Worm (Caenorhabditis elegans) whole organism, L2 larva: ENCODE measurements around the gene Y6D1A.2.

Experiments used
- R02D3.7 ChIP-seq: fragments of 150-350 bp; optimal IDR thresholded peaks from 2 replicates; lab custom pipeline; 2014; ENCODE audit warnings: missing biosample characterization, missing genetic modification characterization
- Y55F3AM.14 ChIP-seq: fragments of 200-800 bp; sonication (Bioruptor generic); optimal IDR thresholded peaks from 2 replicates; lab custom pipeline; 2018; ENCODE audit warnings: mild to moderate bottlenecking, missing genetic modification characterization, missing compliant biosample characterization
- ZK546.5 ChIP-seq: sonication (generic microtip); optimal IDR thresholded peaks from 2 replicates; lab custom pipeline; 2017; ENCODE audit warnings: missing biosample characterization, missing genetic modification characterization
- alr-1 ChIP-seq: fragments of 150-350 bp; optimal IDR thresholded peaks from 2 replicates; lab custom pipeline; 2014; ENCODE audit warnings: missing biosample characterization, missing genetic modification characterization
- aly-2 ChIP-seq: fragments of 150-350 bp; optimal IDR thresholded peaks from 2 replicates; lab custom pipeline; 2014; ENCODE audit warnings: missing biosample characterization, missing genetic modification characterization
- ama-1 ChIP-seq: fragments of 150-350 bp; optimal IDR thresholded peaks from 2 replicates; lab custom pipeline; 2018; ENCODE audit warnings: inconsistent platforms
- blmp-1 ChIP-seq: sonication (generic microtip); optimal IDR thresholded peaks from 2 replicates; lab custom pipeline; 2017; ENCODE audit warnings: missing genetic modification characterization, mild to moderate bottlenecking, missing compliant biosample characterization, antibody characterized with exemption, moderate library complexity; ENCODE audit not compliant: insufficient read depth
- ceh-16 ChIP-seq: fragments of 150-350 bp; optimal IDR thresholded peaks from 2 replicates; lab custom pipeline; 2014; ENCODE audit warnings: missing biosample characterization, missing genetic modification characterization
- ceh-82 ChIP-seq: fragments of 150-350 bp; optimal IDR thresholded peaks from 2 replicates; lab custom pipeline; 2014; ENCODE audit warnings: missing biosample characterization, missing genetic modification characterization
- dmd-4 ChIP-seq: sonication (generic microtip); optimal IDR thresholded peaks from 2 replicates; lab custom pipeline; 2017; ENCODE audit warnings: missing biosample characterization, missing genetic modification characterization
- elt-1 ChIP-seq: fragments of 150-350 bp; optimal IDR thresholded peaks from 2 replicates; lab custom pipeline; 2014; ENCODE audit warnings: missing biosample characterization, missing genetic modification characterization
- elt-3 ChIP-seq: sonication (generic microtip); optimal IDR thresholded peaks from 2 replicates; lab custom pipeline; 2017; ENCODE audit warnings: missing biosample characterization, missing genetic modification characterization
- fos-1 ChIP-seq: fragments of 150-350 bp; optimal IDR thresholded peaks from 2 replicates; lab custom pipeline; 2014; ENCODE audit warnings: missing biosample characterization, missing genetic modification characterization
- gmeb-1 ChIP-seq: fragments of 150-350 bp; optimal IDR thresholded peaks from 2 replicates; lab custom pipeline; 2014; ENCODE audit warnings: missing biosample characterization, missing genetic modification characterization
- lin-11 ChIP-seq: fragments of 150-350 bp; sonication (generic microtip); optimal IDR thresholded peaks from 2 replicates; lab custom pipeline; 2014; ENCODE audit warnings: missing biosample characterization, missing genetic modification characterization, inconsistent platforms, mixed read lengths
- lin-13 ChIP-seq: fragments of 150-350 bp; optimal IDR thresholded peaks from 2 replicates; lab custom pipeline; 2014; ENCODE audit warnings: missing biosample characterization, missing genetic modification reagents, missing genetic modification characterization
- lsy-2 ChIP-seq, 2 experiments: fragments of 150-350 bp in 1 of 2; sonication (generic microtip) in 1 of 2; optimal IDR thresholded peaks; 2 replicates each; lab custom pipeline; 2014 to 2017; ENCODE audit warnings: missing biosample characterization in 2 of 2, missing genetic modification characterization in 2 of 2
- mab-5 ChIP-seq: fragments of 150-350 bp; optimal IDR thresholded peaks from 2 replicates; lab custom pipeline; 2014; ENCODE audit warnings: missing biosample characterization, missing genetic modification characterization
- mbf-1 ChIP-seq: sonication (generic microtip); optimal IDR thresholded peaks from 2 replicates; lab custom pipeline; 2017; ENCODE audit warnings: missing biosample characterization, missing genetic modification characterization
- mdl-1 ChIP-seq, 2 experiments: fragments of 150-350 bp in 1 of 2; sonication (generic microtip) in 1 of 2; optimal IDR thresholded peaks; 2 replicates each; lab custom pipeline; 2017; ENCODE audit warnings: missing biosample characterization in 2 of 2, missing genetic modification characterization in 2 of 2
- nhr-10 ChIP-seq: sonication (generic microtip); optimal IDR thresholded peaks from 2 replicates; lab custom pipeline; 2017; ENCODE audit warnings: missing biosample characterization, missing genetic modification characterization
- nhr-21 ChIP-seq: fragments of 150-350 bp; optimal IDR thresholded peaks from 2 replicates; lab custom pipeline; 2014; ENCODE audit warnings: missing biosample characterization, missing genetic modification characterization
- nhr-23 ChIP-seq: fragments of 150-350 bp; optimal IDR thresholded peaks from 2 replicates; lab custom pipeline; 2014; ENCODE audit warnings: missing biosample characterization, missing genetic modification reagents, missing genetic modification characterization
- nhr-237 ChIP-seq: fragments of 150-350 bp; optimal IDR thresholded peaks from 2 replicates; lab custom pipeline; 2014; ENCODE audit warnings: missing biosample characterization, missing genetic modification characterization
- nhr-25 ChIP-seq: fragments of 150-350 bp; sonication (generic microtip); optimal IDR thresholded peaks from 3 replicates; lab custom pipeline; 2014; ENCODE audit warnings: missing biosample characterization, missing genetic modification characterization
- nhr-6 ChIP-seq: fragments of 150-350 bp; optimal IDR thresholded peaks from 2 replicates; lab custom pipeline; 2014; ENCODE audit warnings: missing biosample characterization, missing genetic modification characterization
- nhr-77 ChIP-seq: fragments of 150-350 bp; optimal IDR thresholded peaks from 2 replicates; lab custom pipeline; 2014; ENCODE audit warnings: missing biosample characterization, missing genetic modification characterization
- peb-1 ChIP-seq: fragments of 150-350 bp; optimal IDR thresholded peaks from 2 replicates; lab custom pipeline; 2014; ENCODE audit warnings: missing biosample characterization, missing genetic modification characterization
- sma-3 ChIP-seq: sonication (generic microtip); optimal IDR thresholded peaks from 2 replicates; lab custom pipeline; 2016; ENCODE audit warnings: missing genetic modification reagents, missing genetic modification characterization, missing compliant biosample characterization
- sma-9 ChIP-seq, 2 experiments: fragments of 150-350 bp in 1 of 2; sonication (generic microtip) in 1 of 2; optimal IDR thresholded peaks; 2 replicates each; lab custom pipeline; 2014 to 2016; ENCODE audit warnings: missing genetic modification characterization in 2 of 2, mild to moderate bottlenecking in 1 of 2, missing biosample characterization in 1 of 2, missing compliant biosample characterization in 1 of 2, missing genetic modification reagents in 1 of 2, moderate library complexity in 1 of 2
- snpc-4 ChIP-seq: fragments of 150-350 bp; optimal IDR thresholded peaks from 2 replicates; lab custom pipeline; 2014; ENCODE audit warnings: missing biosample characterization, missing genetic modification characterization
- unc-39 ChIP-seq: fragments of 150-350 bp; optimal IDR thresholded peaks from 2 replicates; lab custom pipeline; 2014; ENCODE audit warnings: missing biosample characterization, missing genetic modification characterization
- unc-62 ChIP-seq: fragments of 150-350 bp; optimal IDR thresholded peaks from 2 replicates; lab custom pipeline; 2014; ENCODE audit warnings: missing biosample characterization, missing genetic modification reagents, missing genetic modification characterization
- zag-1 ChIP-seq: fragments of 150-350 bp; optimal IDR thresholded peaks from 2 replicates; lab custom pipeline; 2014; ENCODE audit warnings: missing biosample characterization, missing genetic modification characterization
- ztf-11 ChIP-seq: sonication (generic microtip); optimal IDR thresholded peaks from 2 replicates; lab custom pipeline; 2017; ENCODE audit warnings: missing biosample characterization, missing genetic modification characterization
- ztf-4 ChIP-seq: fragments of 150-350 bp; optimal IDR thresholded peaks from 2 replicates; lab custom pipeline; 2014; ENCODE audit warnings: missing biosample characterization, missing genetic modification characterization

The Y6D1A.2 gene

DNA sequence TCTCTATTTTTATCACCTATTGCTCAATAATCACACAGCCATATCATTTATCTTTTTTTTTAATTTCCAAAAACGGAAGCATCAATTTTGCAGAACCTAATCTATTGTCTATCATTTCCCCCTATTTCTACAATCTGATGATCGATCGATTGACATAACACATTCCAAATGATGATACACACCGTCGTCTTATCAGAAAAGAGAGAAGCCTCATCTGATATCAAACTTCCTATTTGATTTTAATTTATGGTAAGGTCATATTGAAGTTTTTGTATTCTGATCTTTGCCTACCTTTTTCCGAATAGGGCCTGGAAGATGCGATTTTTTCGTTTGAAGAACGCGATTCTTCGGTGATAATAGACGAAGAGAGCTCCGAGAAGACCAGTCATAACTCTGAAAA, 29.8 kb upstream of the Y6D1A.2 start:
- TF ChIP-seq ztf-11 (no peak), alr-1 (tag; lab: Kevin White, UChicago) (no peak), peb-1 (no peak), lsy-2 (tag; optimal IDR thresholded peaks at IDR 0.05; lab: Kevin White, UChicago) (no peak), sma-9 (GFP tag; optimal IDR thresholded peaks at IDR 0.05; lab: Kevin White, UChicago) (peak; percentile 53), sma-9 (tag; optimal IDR thresholded peaks at IDR 0.05; lab: Kevin White, UChicago) (no peak), nhr-237 (tag; lab: Kevin White, UChicago) (no peak), ceh-82 (tag; lab: Kevin White, UChicago) (no peak), nhr-25 (tag; lab: Kevin White, UChicago) (peak; percentile 21), ZK546.5 (tag; lab: Kevin White, UChicago) (no peak), lin-11 (no peak), elt-1 (tag; lab: Kevin White, UChicago) (no peak), blmp-1 (tag; lab: Kevin White, UChicago) (no peak), mdl-1 (tag; optimal IDR thresholded peaks at IDR 0.05; lab: Kevin White, UChicago) (no peak), elt-3 (tag; lab: Kevin White, UChicago) (no peak), dmd-4 (no peak), ceh-16 (no peak), nhr-21 (peak; percentile 13), sma-3 (no peak), Y55F3AM.14 (no peak), fos-1 (no peak)
- TF ChIP-seq, all 48 proteins: peak for 3

- no peak for TF ChIP-seq lin-13
- TF ChIP-seq zag-1 (tag; lab: Kevin White, UChicago) = no peak
- peak; percentile 52 for TF ChIP-seq nhr-21
- no peak for TF ChIP-seq nhr-77 (tag; lab: Kevin White, UChicago)
- TF ChIP-seq sma-9 (GFP tag; optimal IDR thresholded peaks at IDR 0.05; lab: Kevin White, UChicago) = no peak
- no peak for TF ChIP-seq sma-9 (tag; optimal IDR thresholded peaks at IDR 0.05; lab: Kevin White, UChicago)
- TF ChIP-seq unc-62 (GFP tag; lab: Kevin White, UChicago) = no peak
- peak; percentile 18 for TF ChIP-seq snpc-4 (tag; lab: Kevin White, UChicago)
- peak; percentile 57 for TF ChIP-seq ama-1 (lab: Kevin White, UChicago)
- TF ChIP-seq nhr-6 (tag; lab: Kevin White, UChicago) = no peak
- TF ChIP-seq aly-2 (tag; lab: Kevin White, UChicago) = no peak
These were observed 26.2 kb upstream of the Y6D1A.2 start for ce11 chrII:11845954-11846353.

DNA sequence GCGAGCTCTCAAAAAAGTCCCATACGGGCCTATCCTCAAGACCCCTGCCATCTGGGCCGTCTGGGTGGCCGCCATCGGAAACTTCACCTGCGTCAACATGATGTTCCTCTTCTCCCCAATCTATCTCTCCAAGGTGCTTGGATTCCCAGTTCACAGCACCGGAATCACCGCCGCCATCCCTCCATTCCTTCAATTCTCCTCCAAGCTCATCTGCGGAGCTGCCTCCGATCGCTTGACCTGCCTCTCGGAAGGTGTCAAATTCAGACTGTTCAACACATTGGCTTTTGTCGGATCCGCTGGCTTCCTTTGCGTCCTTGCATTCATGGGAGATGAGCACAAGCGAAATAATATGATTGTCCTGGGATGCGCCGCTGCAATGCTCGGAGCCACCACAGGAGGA, 25.3 kb upstream of the Y6D1A.2 start:
- TF ChIP-seq nhr-23 (tag; lab: Kevin White, UChicago) (no peak), gmeb-1 (tag; lab: Kevin White, UChicago) (no peak), R02D3.7 (tag; lab: Kevin White, UChicago) (no peak), lin-11 (no peak), mab-5 (tag; lab: Kevin White, UChicago) (no peak), nhr-10 (tag; lab: Kevin White, UChicago) (no peak), ZK546.5 (tag; lab: Kevin White, UChicago) (no peak)
- TF ChIP-seq, all 48 proteins: peak for 0

ce11 chrII:11844072-11844471, 24.3 kb upstream of the Y6D1A.2 start:
- no peak for TF ChIP-seq nhr-10 (tag; lab: Kevin White, UChicago)
- TF ChIP-seq ztf-4 (tag; lab: Kevin White, UChicago) = no peak
- TF ChIP-seq nhr-77 (tag; lab: Kevin White, UChicago) = no peak
- TF ChIP-seq Y55F3AM.14 = no peak
- TF ChIP-seq mbf-1 (tag; lab: Kevin White, UChicago) = no peak
- no peak for TF ChIP-seq unc-39 (tag; lab: Kevin White, UChicago)

ce11 chrII:11843441-11843840, 23.7 kb upstream of the Y6D1A.2 start:
- TF ChIP-seq sma-3 (peak; percentile 35), snpc-4 (tag; lab: Kevin White, UChicago) (no peak), dmd-4 (no peak), ama-1 (lab: Kevin White, UChicago) (peak; percentile 45), nhr-21 (peak; percentile 71), sma-9 (GFP tag; optimal IDR thresholded peaks at IDR 0.05; lab: Kevin White, UChicago) (peak; percentile 74), sma-9 (tag; optimal IDR thresholded peaks at IDR 0.05; lab: Kevin White, UChicago) (no peak)
- TF ChIP-seq, all 48 proteins: peak for 4
